Worm (Caenorhabditis elegans) whole organism, early embryonic: ENCODE results near the gene sel-11.

ENCODE experiments used
- B0310.2 ChIP-seq: sonication (generic microtip); optimal IDR thresholded peaks from 2 replicates; lab custom pipeline; 2016; ENCODE audit warnings: mild to moderate bottlenecking, missing genetic modification characterization, missing compliant biosample characterization
- aly-1 ChIP-seq: sonication (generic microtip); optimal IDR thresholded peaks from 2 replicates; lab custom pipeline; 2016; ENCODE audit warnings: missing genetic modification characterization, missing compliant biosample characterization
- ama-1 ChIP-seq: fragments of 150-350 bp; optimal IDR thresholded peaks from 2 replicates; lab custom pipeline; 2014
- ceh-13 ChIP-seq: fragments of 200-800 bp; sonication (Bioruptor generic); optimal IDR thresholded peaks from 2 replicates; lab custom pipeline; 2018; ENCODE audit warnings: mild to moderate bottlenecking, missing genetic modification characterization, missing compliant biosample characterization
- hmbx-1 ChIP-seq: sonication (generic microtip); optimal IDR thresholded peaks from 2 replicates; lab custom pipeline; 2016; ENCODE audit warnings: mild to moderate bottlenecking, missing genetic modification characterization, missing compliant biosample characterization
- hmg-4 ChIP-seq: fragments of 200-800 bp; sonication (Bioruptor generic); optimal IDR thresholded peaks from 2 replicates; lab custom pipeline; 2018; ENCODE audit warnings: mild to moderate bottlenecking, missing genetic modification characterization, missing compliant biosample characterization
- hnd-1 ChIP-seq: sonication (generic microtip); optimal IDR thresholded peaks from 2 replicates; lab custom pipeline; 2016; ENCODE audit warnings: missing genetic modification characterization, missing compliant biosample characterization
- pes-1 ChIP-seq: fragments of 200-800 bp; sonication (Bioruptor generic); IDR thresholded peaks from 2 replicates; pipeline ENCODE4 v1.3.6; 2022; ENCODE audit warnings: missing genetic modification reagents, missing genetic modification characterization, missing compliant biosample characterization
- scrt-1 ChIP-seq: fragments of 200-800 bp; sonication (Bioruptor generic); IDR thresholded peaks from 2 replicates; pipeline ENCODE4 v1.3.6; 2022; ENCODE audit warnings: missing genetic modification characterization, missing compliant biosample characterization
- tbx-11 ChIP-seq: fragments of 200-800 bp; sonication (Bioruptor generic); IDR thresholded peaks from 2 replicates; pipeline ENCODE4 v1.3.6; 2022; ENCODE audit warnings: missing genetic modification characterization, missing compliant biosample characterization

DNA sequence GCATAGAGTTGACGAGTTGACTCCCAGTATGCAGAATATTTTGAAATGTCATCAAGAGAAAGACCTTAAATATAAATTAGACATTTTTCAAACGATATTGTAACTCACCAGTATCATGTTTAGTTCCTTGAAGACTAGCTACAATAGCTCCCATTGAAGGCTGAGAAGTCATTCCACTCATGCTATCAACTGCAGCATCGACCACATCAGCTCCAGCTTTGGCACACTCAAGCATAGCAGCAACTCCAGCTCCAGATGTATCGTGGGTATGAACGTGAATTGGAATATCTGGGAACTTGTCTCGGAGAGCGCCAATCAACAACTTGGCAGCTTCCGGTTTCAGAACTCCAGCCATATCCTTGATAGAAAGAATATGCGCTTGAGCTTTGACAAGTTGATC lies 52.3 kb downstream of the sel-11 start:
- TF ChIP-seq hmg-4 (GFP tag; lab: Kevin White, UChicago) (no peak), hnd-1 (tag; lab: Kevin White, UChicago) (no peak), ama-1 (lab: Kevin White, UChicago) (no peak), hmbx-1 (tag; lab: Kevin White, UChicago) (no peak), aly-1 (tag; lab: Kevin White, UChicago) (no peak), B0310.2 (no peak), tbx-11 (GFP tag; lab: Robert Waterston, UW) (no peak), pes-1 (GFP tag; lab: Robert Waterston, UW) (no peak), scrt-1 (GFP tag; lab: Robert Waterston, UW) (no peak), ceh-13 (GFP tag; lab: Kevin White, UChicago) (no peak)
